Worm (Caenorhabditis elegans) whole organism, dauer: ENCODE data around the gene C55C3.8.

Experiments
- unc-62 ChIP-seq: sonication (generic microtip); optimal IDR thresholded peaks from 2 replicates; lab custom pipeline; 2017; ENCODE audit warnings: missing biosample characterization, missing genetic modification reagents, missing genetic modification characterization

The C55C3.8 gene

DNA sequence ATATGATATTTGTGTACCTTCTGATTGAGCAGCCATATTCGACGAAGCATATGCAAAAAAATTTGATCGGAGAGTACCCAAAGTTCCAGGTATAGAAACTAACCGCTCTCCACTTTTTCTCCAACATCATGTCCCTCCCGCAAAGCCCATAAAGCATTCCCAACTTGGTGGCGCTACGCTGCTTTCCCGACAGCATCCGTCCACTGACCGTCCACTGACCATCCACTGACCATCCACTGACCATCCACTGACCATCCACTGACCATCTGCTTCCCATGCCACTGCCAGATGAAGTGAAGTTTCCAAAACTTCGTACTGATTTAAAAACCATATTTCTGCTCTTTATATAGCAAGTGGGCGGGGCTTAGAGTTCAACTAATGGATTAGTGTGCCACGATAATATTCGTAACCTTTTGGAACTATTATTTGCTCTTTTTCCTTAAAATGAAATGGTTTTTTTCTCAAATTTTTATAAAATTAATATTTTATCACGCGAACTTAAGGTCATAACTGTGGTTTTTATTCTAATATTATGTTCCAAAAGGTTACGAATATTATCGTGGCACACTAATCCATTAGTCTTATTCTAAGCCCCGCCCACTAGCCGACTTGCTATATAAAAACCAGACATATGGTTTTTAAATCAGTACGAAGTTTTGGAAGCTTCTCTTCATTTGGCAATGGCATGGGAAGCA, at the start of gene C55C3.8:
TSS of gene C55C3.8 (plus strand) at position 645 of the 695 bp plus-strand sequence.
- TF ChIP-seq unc-62 (GFP tag; lab: Kevin White, UChicago), result no peak

DNA sequence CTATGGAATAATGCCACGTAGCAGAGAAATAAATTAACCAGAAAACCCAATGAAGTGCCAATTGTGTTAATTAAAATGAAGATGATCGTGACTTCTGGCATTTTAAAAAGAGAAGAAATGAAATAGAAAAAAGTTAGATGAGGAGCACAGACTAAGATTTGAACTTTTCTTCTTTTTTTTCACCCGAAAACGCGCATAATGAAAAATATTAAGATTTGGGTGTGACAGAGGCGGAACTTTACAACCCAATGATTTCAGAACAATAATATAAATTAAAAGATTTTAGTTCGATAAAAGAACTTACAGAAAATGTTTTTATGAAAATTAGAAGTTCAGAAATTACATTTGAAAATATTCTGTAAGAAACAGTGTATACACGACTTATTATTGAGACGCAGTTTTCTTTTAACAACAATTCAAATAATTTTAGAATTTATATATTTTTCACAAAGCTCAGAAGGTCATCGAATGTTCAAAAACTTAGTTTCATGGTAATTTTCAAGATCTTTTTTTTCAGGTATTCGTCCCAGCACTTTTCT, 45.2 kb upstream of the C55C3.8 start, which contains the start of the genes srd-8 and B0547.2:
TSS of gene srd-8 (minus strand) at position 101 of the 539 bp plus-strand sequence.
TSS of gene B0547.2 (plus strand) at position 489 of the 539 bp plus-strand sequence.
- TF ChIP-seq unc-62 (GFP tag; lab: Kevin White, UChicago), result no peak

- TF ChIP-seq unc-62 (GFP tag; lab: Kevin White, UChicago), result no peak
These were observed 41.7 kb upstream of the C55C3.8 start, which contains the start of gene csn-5 for ce11 chrIV:5649073-5649583. csn-5 (plus strand) TSS chrIV:5649533.

DNA sequence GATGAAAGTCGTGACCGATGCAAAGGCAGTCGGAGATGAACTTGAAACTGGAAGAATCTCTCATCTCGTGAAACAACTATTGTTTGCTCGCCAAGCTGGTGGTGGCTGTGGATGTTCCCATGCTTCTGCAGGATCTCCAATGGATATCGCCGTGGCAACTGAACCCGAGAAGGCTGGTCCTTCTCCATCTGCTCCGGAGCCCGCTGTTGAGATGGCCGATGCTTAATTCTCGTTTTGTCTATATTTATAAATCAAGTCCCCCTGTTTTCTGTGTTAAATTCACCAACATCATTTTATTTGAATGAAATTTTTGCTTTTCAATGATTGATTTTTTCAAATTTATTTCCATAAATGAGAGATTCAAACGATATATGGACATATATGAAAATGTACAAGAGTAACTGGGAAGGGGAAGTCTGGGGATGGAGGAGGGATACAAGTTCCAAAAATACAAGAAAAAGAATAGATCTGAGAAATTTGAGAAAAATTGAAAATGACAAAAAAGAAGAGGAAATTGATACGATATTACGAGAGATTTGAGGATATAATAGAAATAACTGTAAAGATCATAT, 40.0 kb upstream of the C55C3.8 start:
- TF ChIP-seq unc-62 (GFP tag; lab: Kevin White, UChicago), result no peak

- TF ChIP-seq unc-62 (GFP tag; lab: Kevin White, UChicago), result no peak
These were observed 37.9 kb upstream of the C55C3.8 start for ce11 chrIV:5652811-5653483.

DNA sequence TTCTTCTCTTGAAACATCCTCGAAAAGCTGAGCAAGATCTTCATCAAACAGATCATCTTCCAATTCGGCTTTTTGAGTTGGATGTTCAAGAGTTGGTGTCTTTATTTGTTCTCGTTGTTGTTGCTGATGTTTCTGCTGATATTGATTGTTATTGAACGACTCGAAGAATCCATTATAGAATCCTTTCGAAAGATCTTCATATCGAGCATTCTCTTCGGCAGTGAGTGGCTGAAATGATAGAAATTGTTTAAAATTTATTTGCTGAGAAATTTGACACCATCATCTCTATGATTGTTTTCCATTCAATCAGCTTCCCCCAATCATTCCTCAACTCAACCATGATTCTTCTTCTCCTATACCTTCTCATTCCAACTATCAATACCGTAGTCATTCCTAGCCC, 37.2 kb upstream of the C55C3.8 start, which contains the start of gene clec-178:
TSS of gene clec-178 (plus strand) at position 301 of the 400 bp plus-strand sequence.
- no peak for TF ChIP-seq unc-62 (GFP tag; lab: Kevin White, UChicago)

ce11 chrIV:5654203-5654602, 36.6 kb upstream of the C55C3.8 start:
- TF ChIP-seq unc-62 (GFP tag; lab: Kevin White, UChicago), result no peak

DNA sequence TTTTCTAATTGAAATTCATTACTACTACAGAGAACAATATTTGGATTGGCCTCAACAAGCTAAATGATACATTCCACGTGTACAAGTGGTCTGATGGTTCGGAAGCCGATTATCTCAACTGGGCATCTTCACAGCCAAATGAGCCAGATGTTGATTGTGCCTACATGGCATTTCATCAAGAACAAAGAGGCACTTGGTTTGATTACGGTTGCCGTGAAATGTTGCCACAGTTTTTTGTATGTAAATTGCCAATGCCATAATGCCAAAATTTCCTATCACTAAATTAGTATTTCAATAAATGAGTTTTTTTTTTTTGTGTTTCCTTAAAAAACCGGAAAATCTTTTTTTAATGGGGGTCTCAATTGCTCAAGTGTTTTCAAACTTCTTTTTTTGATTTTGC, 36.1 kb upstream of the C55C3.8 start:
- no peak for TF ChIP-seq unc-62 (GFP tag; lab: Kevin White, UChicago)

DNA sequence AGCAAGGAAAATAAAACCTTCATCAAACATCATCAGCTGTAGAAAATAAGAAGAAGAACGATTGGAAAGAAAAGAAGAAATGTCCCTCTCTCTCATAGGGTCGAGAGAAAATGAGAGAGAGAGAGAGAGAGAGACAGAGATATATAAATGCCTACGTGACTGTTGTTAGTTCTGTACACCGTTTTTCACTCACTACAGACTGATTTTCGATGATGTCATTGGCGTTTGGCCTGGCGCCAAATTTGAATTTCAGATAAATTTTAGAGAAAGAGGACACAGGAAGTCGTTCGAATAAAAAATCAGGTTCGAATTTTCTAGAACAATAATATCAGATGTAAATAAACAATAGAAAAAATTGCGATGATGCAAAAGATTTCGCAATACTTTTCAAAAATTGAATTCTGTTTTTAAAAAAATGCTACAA, 34.9 kb upstream of the C55C3.8 start:
- TF ChIP-seq unc-62 (GFP tag; lab: Kevin White, UChicago), result no peak

- no peak for TF ChIP-seq unc-62 (GFP tag; lab: Kevin White, UChicago)
These were observed 33.6 kb upstream of the C55C3.8 start for ce11 chrIV:5657126-5657666.

DNA sequence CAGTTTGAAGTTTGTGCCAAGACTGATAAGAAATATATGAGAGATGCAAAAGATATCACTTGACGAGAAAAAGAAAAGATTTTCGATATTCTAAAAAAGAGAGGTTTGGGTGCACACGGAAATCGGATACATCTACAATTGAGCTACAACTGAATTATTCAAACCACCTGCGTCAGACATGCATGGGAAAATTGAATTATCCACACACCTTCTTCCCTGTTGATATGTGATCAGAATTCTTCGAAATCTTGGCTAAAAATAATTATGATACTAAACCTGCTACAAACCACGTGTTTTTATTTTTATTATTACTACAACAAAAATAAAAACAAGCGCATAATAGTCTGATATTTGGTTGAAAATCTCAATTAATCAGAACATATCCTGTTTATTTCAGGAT, 32.6 kb upstream of the C55C3.8 start:
- no peak for TF ChIP-seq unc-62 (GFP tag; lab: Kevin White, UChicago)

DNA sequence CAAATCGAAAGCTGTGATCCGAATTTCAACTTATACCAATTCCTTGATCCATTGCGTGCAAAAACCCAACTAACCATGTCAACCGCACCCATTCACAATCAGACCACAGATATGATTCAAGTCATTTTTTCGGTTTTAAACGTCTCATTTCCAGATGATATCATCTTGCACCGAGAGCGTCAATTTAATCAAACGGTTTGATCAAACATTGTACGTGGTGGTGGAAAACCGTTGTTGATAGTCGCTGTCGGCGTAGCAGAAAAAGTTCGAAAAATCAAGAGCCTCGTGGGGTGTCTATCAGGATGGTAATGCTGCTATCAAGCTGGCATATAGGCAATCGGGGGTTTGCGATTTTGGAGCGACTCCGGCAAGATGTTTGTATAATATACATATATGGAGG, 31.9 kb upstream of the C55C3.8 start:
- TF ChIP-seq unc-62 (GFP tag; lab: Kevin White, UChicago), result no peak

ce11 chrIV:5659461-5659860, 31.4 kb upstream of the C55C3.8 start:
- TF ChIP-seq unc-62 (GFP tag; lab: Kevin White, UChicago), result no peak

DNA sequence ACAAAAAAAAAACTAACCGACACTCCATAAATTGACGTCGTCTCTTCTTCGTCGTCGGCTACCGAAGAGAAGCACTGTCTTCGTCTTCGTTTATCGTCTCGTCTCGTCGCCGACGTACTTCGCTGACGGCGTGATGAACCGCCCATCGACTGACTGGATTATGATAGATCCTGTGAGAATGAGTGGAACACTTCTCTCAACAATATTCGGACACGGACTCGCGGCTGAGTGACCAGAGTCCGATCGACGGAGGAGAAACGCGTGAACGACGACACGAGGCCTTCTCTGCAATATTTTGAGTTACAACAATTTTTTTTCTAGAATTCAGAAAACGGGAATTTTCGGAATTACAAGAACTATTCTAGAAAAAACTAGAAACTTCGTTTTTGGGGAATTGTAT, 30.6 kb upstream of the C55C3.8 start, which contains the start of gene skn-1:
TSS of gene skn-1 (minus strand) at position 146 of the 400 bp plus-strand sequence.
- TF ChIP-seq unc-62 (GFP tag; lab: Kevin White, UChicago), result no peak

DNA sequence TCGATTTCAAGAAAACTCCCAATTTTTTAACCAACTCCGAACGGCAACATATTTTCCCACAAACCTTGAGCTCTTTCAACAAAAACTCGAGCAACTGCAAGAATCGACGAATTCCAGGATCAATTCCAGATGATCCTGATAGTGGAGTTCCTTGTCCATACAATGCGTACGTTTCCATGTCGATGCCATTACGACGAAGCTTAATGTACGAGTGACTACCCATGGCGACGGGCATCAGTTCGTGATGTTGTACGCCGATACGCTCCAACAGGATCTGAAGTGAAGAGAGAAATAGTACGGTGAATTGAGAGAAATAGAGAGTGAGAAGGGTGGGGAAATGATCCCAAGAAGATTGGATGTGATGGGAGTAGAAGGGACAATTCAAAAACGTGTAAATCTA, 28.8 kb upstream of the C55C3.8 start:
- TF ChIP-seq unc-62 (GFP tag; lab: Kevin White, UChicago), result no peak
